Worm (Caenorhabditis elegans): Measurements from ENCODE around the gene btb-16.

DNA sequence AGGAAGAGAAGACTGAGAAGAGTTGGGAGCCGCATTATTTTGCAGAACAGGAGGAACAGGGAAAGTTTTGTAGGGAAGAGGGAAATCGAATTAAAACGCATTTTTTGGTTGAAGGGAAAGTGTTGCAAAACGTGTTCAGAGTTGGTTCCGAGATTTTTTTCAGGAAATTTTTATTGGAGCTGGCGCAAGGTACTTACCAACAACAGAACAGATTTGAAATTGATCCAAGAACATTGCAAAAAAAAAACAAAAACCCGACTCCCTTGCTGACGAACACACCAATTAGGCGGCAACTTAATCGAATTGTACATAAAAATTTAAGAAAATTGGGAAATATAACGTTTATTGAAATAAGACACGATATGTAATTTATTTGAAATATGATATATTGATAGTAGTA is 41.9 kb downstream of the btb-16 start, which contains the start of gene F14D2.7:
- TF ChIP-seq nhr-237 (tag; optimal IDR thresholded peaks at IDR 0.05) (no peak), unc-62 (GFP tag; optimal IDR thresholded peaks at IDR 0.05) (no peak), pha-4 (tag; optimal IDR thresholded peaks at IDR 0.05) (no peak), unc-39 (tag; optimal IDR thresholded peaks at IDR 0.05) (no peak), nhr-12 (tag; optimal IDR thresholded peaks at IDR 0.05) (no peak), ceh-43 (GFP tag; optimal IDR thresholded peaks at IDR 0.05) (no peak), elt-3 (tag; optimal IDR thresholded peaks at IDR 0.05) (no peak), ces-1 (GFP tag; optimal IDR thresholded peaks at IDR 0.05) (no peak), blmp-1 (tag; optimal IDR thresholded peaks at IDR 0.05) (no peak), hlh-1 (tag; optimal IDR thresholded peaks at IDR 0.05) (no peak), lsy-2 (tag; optimal IDR thresholded peaks at IDR 0.05) (no peak), nhr-28 (tag; optimal IDR thresholded peaks at IDR 0.05) (no peak), mep-1 (tag; optimal IDR thresholded peaks at IDR 0.05) (no peak), snpc-4 (tag; optimal IDR thresholded peaks at IDR 0.05) (no peak)
